Worm (Caenorhabditis elegans) whole organism, late embryonic: ENCODE measurements around the gene T28F3.5.
"Not testable (repeated sequence)": the region's sequence is repeated elsewhere in the genome, so short reads cannot be mapped to it uniquely, and the experiment has no call there.

Source experiments
- K09A11.1 ChIP-seq: sonication (generic microtip); optimal IDR thresholded peaks from 2 replicates; lab custom pipeline; 2017; ENCODE audit warnings: antibody characterized with exemption, mild to moderate bottlenecking, missing genetic modification characterization, missing compliant biosample characterization; ENCODE audit not compliant: insufficient read depth
- T23F11.4 ChIP-seq: fragments of 200-800 bp; sonication (Bioruptor generic); optimal IDR thresholded peaks from 2 replicates; lab custom pipeline; 2018; ENCODE audit warnings: mild to moderate bottlenecking, missing genetic modification characterization, missing compliant biosample characterization
- Y22D7AL.16 ChIP-seq: sonication (generic microtip); optimal IDR thresholded peaks from 2 replicates; lab custom pipeline; 2016; ENCODE audit warnings: missing genetic modification characterization, missing compliant biosample characterization
- ahr-1 ChIP-seq: sonication (generic microtip); optimal IDR thresholded peaks from 2 replicates; lab custom pipeline; 2016; ENCODE audit warnings: missing genetic modification characterization, missing compliant biosample characterization
- ama-1 ChIP-seq: fragments of 150-350 bp; optimal IDR thresholded peaks from 2 replicates; lab custom pipeline; 2014
- ceh-19 ChIP-seq: fragments of 200-800 bp; sonication (Bioruptor generic); optimal IDR thresholded peaks from 2 replicates; lab custom pipeline; 2018; ENCODE audit warnings: mild to moderate bottlenecking, missing genetic modification characterization, missing compliant biosample characterization
- ceh-2 ChIP-seq: sonication (generic microtip); optimal IDR thresholded peaks from 2 replicates; lab custom pipeline; 2016; ENCODE audit warnings: missing genotype, missing genetic modification characterization, missing compliant biosample characterization
- ceh-6 ChIP-seq: fragments of 200-800 bp; sonication (Bioruptor generic); optimal IDR thresholded peaks from 2 replicates; lab custom pipeline; 2018; ENCODE audit warnings: mild to moderate bottlenecking, missing genetic modification characterization, missing compliant biosample characterization
- che-1 ChIP-seq: sonication (generic microtip); optimal IDR thresholded peaks from 2 replicates; lab custom pipeline; 2016; ENCODE audit warnings: mild to moderate bottlenecking, missing genetic modification characterization, missing compliant biosample characterization
- dve-1 ChIP-seq: sonication (generic microtip); optimal IDR thresholded peaks from 2 replicates; lab custom pipeline; 2017; ENCODE audit warnings: antibody characterized with exemption, mild to moderate bottlenecking, missing genetic modification characterization, missing compliant biosample characterization
- elt-4 ChIP-seq: sonication (generic microtip); optimal IDR thresholded peaks from 2 replicates; lab custom pipeline; 2016; ENCODE audit warnings: missing genetic modification characterization, missing compliant biosample characterization
- eyg-1 ChIP-seq: sonication (generic microtip); optimal IDR thresholded peaks from 2 replicates; lab custom pipeline; 2016; ENCODE audit warnings: missing genotype, missing genetic modification characterization, missing compliant biosample characterization
- hlh-6 ChIP-seq: sonication (generic microtip); optimal IDR thresholded peaks from 2 replicates; lab custom pipeline; 2016; ENCODE audit warnings: missing genotype, missing genetic modification characterization, missing compliant biosample characterization
- lin-11 ChIP-seq: fragments of 200-800 bp; sonication (Bioruptor generic); optimal IDR thresholded peaks from 2 replicates; lab custom pipeline; 2018; ENCODE audit warnings: mild to moderate bottlenecking, missing genetic modification characterization, missing compliant biosample characterization
- nhr-232 ChIP-seq: sonication (generic microtip); optimal IDR thresholded peaks from 2 replicates; lab custom pipeline; 2016; ENCODE audit warnings: missing genetic modification characterization, missing compliant biosample characterization
- npax-4 ChIP-seq: sonication (generic microtip); optimal IDR thresholded peaks from 2 replicates; lab custom pipeline; 2016; ENCODE audit warnings: missing genetic modification characterization, missing compliant biosample characterization
- pag-3 ChIP-seq: sonication (generic microtip); optimal IDR thresholded peaks from 2 replicates; lab custom pipeline; 2016; ENCODE audit warnings: missing compliant biosample characterization, missing genetic modification characterization, borderline replicate concordance
- pax-1 ChIP-seq: fragments of 150-350 bp; optimal IDR thresholded peaks from 2 replicates; lab custom pipeline; 2014; ENCODE audit warnings: missing biosample characterization, missing genetic modification characterization
- sox-2 ChIP-seq: fragments of 200-800 bp; sonication (Bioruptor generic); IDR thresholded peaks from 2 replicates; pipeline ENCODE4 v1.3.6; 2022; ENCODE audit warnings: missing genetic modification reagents, missing genetic modification characterization, missing compliant biosample characterization
- syd-9 ChIP-seq: sonication (generic microtip); optimal IDR thresholded peaks from 2 replicates; lab custom pipeline; 2016; ENCODE audit warnings: mild to moderate bottlenecking, missing genetic modification characterization, moderate library complexity, missing compliant biosample characterization
- unc-3 ChIP-seq, 2 experiments: fragments of 200-800 bp in 1 of 2; sonication (Bioruptor generic) in 1 of 2; sonication (generic microtip) in 1 of 2; conservative IDR thresholded peaks in 1 of 2; optimal IDR thresholded peaks in 1 of 2; 2 replicates each; pipeline versions ENCODE4 v1.3.6 to Lab custom; 2016 to 2022; ENCODE audit warnings: missing compliant biosample characterization in 2 of 2, missing genetic modification characterization in 2 of 2, missing genetic modification reagents in 1 of 2
- unc-42 ChIP-seq: sonication (generic microtip); optimal IDR thresholded peaks from 2 replicates; lab custom pipeline; 2016; ENCODE audit warnings: missing genotype, missing genetic modification characterization, missing compliant biosample characterization
- unc-55 ChIP-seq: sonication (generic microtip); optimal IDR thresholded peaks from 2 replicates; lab custom pipeline; 2017; ENCODE audit warnings: missing biosample characterization, missing genetic modification reagents, missing genetic modification characterization
- unc-86 ChIP-seq: sonication (generic microtip); optimal IDR thresholded peaks from 2 replicates; lab custom pipeline; 2016; ENCODE audit warnings: missing genetic modification characterization, missing compliant biosample characterization
- zip-5 ChIP-seq: sonication (generic microtip); optimal IDR thresholded peaks from 2 replicates; lab custom pipeline; 2016; ENCODE audit warnings: missing genetic modification characterization, missing compliant biosample characterization
- ztf-16 ChIP-seq: sonication (generic microtip); optimal IDR thresholded peaks from 2 replicates; lab custom pipeline; 2017; ENCODE audit warnings: missing genetic modification characterization, missing compliant biosample characterization

T28F3.5 gene

DNA sequence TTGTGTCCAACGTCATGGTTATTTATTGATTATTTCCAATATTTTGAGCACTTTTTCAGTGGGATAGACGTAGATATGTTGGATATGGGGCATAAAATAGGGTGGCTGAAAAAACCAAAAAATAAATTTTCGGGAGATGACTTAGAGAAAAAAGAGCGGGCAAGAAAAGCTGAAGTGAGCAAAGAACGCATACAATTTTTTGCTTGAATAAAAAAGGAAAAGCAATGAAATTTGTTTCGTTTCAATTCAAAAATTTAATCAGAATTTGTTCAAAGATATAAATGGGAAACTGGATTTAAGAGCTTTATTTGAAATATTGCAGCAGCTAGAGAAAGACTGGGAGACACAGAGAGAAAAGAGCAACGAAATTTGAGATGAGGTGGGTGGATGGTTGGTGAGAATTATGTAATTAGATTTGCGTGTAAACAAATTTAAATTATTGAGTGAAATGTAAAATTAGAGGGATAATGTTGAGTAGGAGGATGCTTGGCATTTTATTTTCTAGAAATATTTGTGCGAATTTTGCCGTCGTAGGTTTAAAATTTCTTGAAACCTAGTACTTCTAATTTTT lies 2.9 kb upstream of the T28F3.5 start, which contains the start of the genes T28F3.11 and slc-17.4:
T28F3.11 (minus strand) TSS at position 51 of the 571 bp plus-strand sequence.
slc-17.4 (minus strand) TSS at position 105 of the 571 bp plus-strand sequence.
- TF ChIP-seq unc-42 (tag; lab: Kevin White, UChicago) (peak; percentile 72), ahr-1 (tag; lab: Kevin White, UChicago) (no peak), pag-3 (tag; lab: Kevin White, UChicago) (no peak), ama-1 (lab: Kevin White, UChicago) (no peak), eyg-1 (tag; lab: Kevin White, UChicago) (no peak), elt-4 (tag; lab: Kevin White, UChicago) (no peak), K09A11.1 (tag; lab: Kevin White, UChicago) (no peak)

DNA sequence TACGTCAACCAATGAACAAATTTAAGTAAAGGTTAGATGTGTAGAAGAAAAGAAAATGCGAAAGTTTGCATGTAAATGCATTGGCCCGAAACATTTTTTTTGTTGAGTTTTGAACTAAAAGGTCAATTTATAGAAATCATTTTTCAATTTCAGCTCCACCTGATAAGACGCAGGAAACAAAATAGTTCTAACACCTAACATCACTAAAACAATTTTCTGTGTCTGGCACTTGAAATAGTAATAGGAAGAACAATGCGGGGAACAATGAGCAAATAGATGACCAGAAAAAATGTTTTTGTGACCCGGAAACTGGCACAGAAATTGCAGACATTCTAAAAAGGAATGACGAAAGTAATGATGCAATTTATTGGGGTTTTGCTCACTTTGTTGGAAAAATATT lies 2.2 kb upstream of the T28F3.5 start:
- TF ChIP-seq ceh-19 (GFP tag; lab: Kevin White, UChicago) (no peak), sox-2 (GFP tag; lab: Robert Waterston, UW) (no peak), nhr-232 (tag; lab: Kevin White, UChicago) (no peak), unc-42 (tag; lab: Kevin White, UChicago) (no peak), che-1 (tag; lab: Kevin White, UChicago) (no peak), ceh-2 (tag; lab: Kevin White, UChicago) (no peak), zip-5 (tag; lab: Kevin White, UChicago) (no peak), Y22D7AL.16 (tag; lab: Kevin White, UChicago) (no peak), ceh-6 (GFP tag; lab: Kevin White, UChicago) (no peak), pag-3 (tag; lab: Kevin White, UChicago) (no peak), T23F11.4 (GFP tag; lab: Kevin White, UChicago) (no peak), npax-4 (tag; lab: Kevin White, UChicago) (no peak)

DNA sequence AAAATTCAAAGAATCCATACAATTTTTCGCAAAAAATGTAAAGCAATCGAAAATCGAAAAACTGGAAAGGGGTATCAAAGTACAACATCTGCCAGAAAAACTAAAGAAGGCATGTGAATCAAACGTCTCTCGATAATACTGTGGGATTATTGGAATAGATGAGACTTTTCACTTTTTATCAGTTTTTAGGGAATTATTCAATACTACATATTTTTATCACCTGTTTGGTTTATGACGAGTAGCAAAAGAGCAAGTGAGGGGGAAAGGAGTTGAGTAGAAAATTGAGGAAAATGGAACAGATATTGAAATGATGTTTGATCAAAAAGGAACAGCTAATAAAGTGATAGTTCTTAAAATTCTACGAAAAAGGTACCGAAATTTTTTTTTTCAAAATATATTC lies 1.5 kb upstream of the T28F3.5 start:
- no peak for TF ChIP-seq dve-1 (tag; lab: Kevin White, UChicago)
- no peak for TF ChIP-seq unc-86
- TF ChIP-seq pax-1 (tag; lab: Kevin White, UChicago) = no peak
- no peak for TF ChIP-seq syd-9 (tag; lab: Kevin White, UChicago)
- TF ChIP-seq nhr-232 (tag; lab: Kevin White, UChicago) = no peak
- no peak for TF ChIP-seq ztf-16
- TF ChIP-seq, all 69 proteins: peak for 0

DNA sequence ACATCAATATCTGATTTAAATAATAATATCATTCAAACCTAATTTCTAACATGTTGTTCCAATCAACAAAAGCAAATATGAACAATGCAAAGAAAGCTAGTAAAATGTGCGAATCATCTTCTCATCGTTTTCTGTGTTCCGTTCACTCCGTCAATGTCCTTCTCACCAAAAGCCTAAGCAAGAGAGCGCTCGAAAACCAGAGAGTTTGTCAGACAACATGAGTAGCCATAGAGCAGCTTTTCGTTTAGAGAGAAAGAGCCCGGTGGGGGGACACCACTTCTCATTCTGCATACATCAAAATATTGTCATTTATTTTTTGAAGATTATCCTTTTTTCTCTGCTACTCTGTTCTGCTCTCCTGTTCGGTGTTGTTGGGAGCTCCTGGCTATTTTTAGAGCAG lies 910 bp upstream of the T28F3.5 start:
- TF ChIP-seq unc-55 (GFP tag; lab: Kevin White, UChicago) (peak; percentile 18), unc-3 (GFP tag; conservative IDR thresholded peaks at IDR 0.05; lab: Robert Waterston, UW) (no peak), unc-3 (tag; optimal IDR thresholded peaks at IDR 0.05; lab: Kevin White, UChicago) (no peak)

DNA sequence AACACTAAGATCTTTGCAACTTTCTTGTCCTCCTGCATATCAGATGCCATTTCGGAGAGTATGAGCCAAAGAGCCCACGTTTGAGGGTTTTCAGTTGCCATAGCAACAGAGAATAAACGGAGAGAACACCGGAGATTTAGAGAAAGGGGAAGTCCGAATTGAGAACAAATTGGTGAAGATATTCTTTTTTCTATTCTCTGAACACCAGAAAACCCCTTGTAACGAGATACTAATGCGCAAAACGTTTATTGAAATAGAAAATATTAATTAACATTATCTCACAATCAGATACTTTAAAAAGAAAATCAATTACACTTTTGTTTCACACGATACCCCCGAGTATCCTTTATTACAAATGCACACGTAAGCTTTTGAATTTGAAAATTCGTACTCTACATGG lies 7.3 kb downstream of the T28F3.5 start, which contains the start of gene ifta-2:
ifta-2 (minus strand) TSS at position 101 of the 400 bp plus-strand sequence.
- no peak for TF ChIP-seq nhr-232 (tag; lab: Kevin White, UChicago)
- no peak for TF ChIP-seq lin-11 (tag; lab: Kevin White, UChicago)
- no peak for TF ChIP-seq che-1 (tag; lab: Kevin White, UChicago)
- TF ChIP-seq hlh-6 (tag; lab: Kevin White, UChicago) = no peak
- TF ChIP-seq ceh-19 (GFP tag; lab: Kevin White, UChicago) = no peak
- TF ChIP-seq unc-86 = no peak
- TF ChIP-seq K09A11.1 (tag; lab: Kevin White, UChicago) = no peak
- TF ChIP-seq, all 69 proteins: peak for 0

DNA sequence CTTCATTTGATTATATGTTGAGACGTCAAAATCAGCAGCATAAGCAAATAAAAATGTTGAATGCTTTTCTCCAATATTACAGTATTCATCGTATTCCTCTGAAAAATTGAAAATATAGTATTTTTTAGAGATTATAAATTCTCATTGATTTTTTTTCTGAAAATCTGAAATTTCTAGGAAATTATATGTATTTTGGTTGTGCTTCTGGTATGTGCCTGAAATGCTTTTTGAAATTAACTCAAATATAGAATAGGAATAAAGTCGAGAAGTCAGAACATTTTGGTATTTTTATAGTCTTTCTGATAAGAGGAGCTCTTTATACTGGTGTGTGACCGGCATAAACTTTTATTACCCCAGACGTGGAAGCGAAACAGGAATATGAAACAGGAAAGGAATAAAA lies 12.6 kb downstream of the T28F3.5 start, which contains the start of gene T28F3.8:
T28F3.8 (minus strand) TSS at position 101 of the 400 bp plus-strand sequence.
- not testable (repeated sequence) for TF ChIP-seq pag-3 (tag; lab: Kevin White, UChicago); nhr-232 (tag; lab: Kevin White, UChicago); unc-86
